Fruit fly (Drosophila melanogaster): Measurements from ENCODE around the gene nbs.

- TF ChIP-seq CG8478 (optimal IDR thresholded peaks at IDR 0.05) = no peak
- no peak for TF ChIP-seq CTCF (optimal IDR thresholded peaks at IDR 0.05)
Measured at dm6 chr3L:9766364-9766763, 43.4 kb upstream of the nbs start.
